Worm (Caenorhabditis elegans) whole organism, mixed stage, embryonic: ENCODE measurements around the gene deg-3.

Experiments
- blmp-1 ChIP-seq: fragments of 150-350 bp; optimal IDR thresholded peaks from 2 replicates; lab custom pipeline; 2014; ENCODE audit warnings: missing biosample characterization, missing genetic modification characterization
- ceh-39 ChIP-seq: fragments of 150-350 bp; optimal IDR thresholded peaks from 2 replicates; lab custom pipeline; 2014; ENCODE audit warnings: missing biosample characterization, missing genetic modification characterization
- elt-1 ChIP-seq: sonication (generic microtip); optimal IDR thresholded peaks from 2 replicates; lab custom pipeline; 2017; ENCODE audit warnings: missing genetic modification characterization, mild to moderate bottlenecking, missing compliant biosample characterization, antibody characterized with exemption, moderate library complexity, borderline replicate concordance; ENCODE audit not compliant: insufficient read depth
- elt-3 ChIP-seq: fragments of 150-350 bp; optimal IDR thresholded peaks from 2 replicates; lab custom pipeline; 2014; ENCODE audit warnings: missing biosample characterization, missing genetic modification characterization
- lsy-2 ChIP-seq: fragments of 150-350 bp; optimal IDR thresholded peaks from 2 replicates; lab custom pipeline; 2014; ENCODE audit warnings: missing biosample characterization, missing genetic modification characterization
- nhr-12 ChIP-seq: fragments of 150-350 bp; optimal IDR thresholded peaks from 2 replicates; lab custom pipeline; 2014; ENCODE audit warnings: missing biosample characterization, missing genetic modification characterization
- nhr-237 ChIP-seq: fragments of 150-350 bp; optimal IDR thresholded peaks from 2 replicates; lab custom pipeline; 2014; ENCODE audit warnings: missing biosample characterization, missing genetic modification characterization
- snpc-4 ChIP-seq: fragments of 150-350 bp; optimal IDR thresholded peaks from 2 replicates; lab custom pipeline; 2014; ENCODE audit warnings: missing biosample characterization, missing genetic modification characterization
- sptf-1 ChIP-seq: sonication (generic microtip); optimal IDR thresholded peaks from 2 replicates; lab custom pipeline; 2017; ENCODE audit warnings: mild to moderate bottlenecking, missing genetic modification characterization, moderate library complexity, missing compliant biosample characterization
- tbx-8 ChIP-seq: fragments of 200-800 bp; sonication (Bioruptor generic); optimal IDR thresholded peaks from 2 replicates; lab custom pipeline; 2018; ENCODE audit warnings: mild to moderate bottlenecking, missing genetic modification characterization, moderate library complexity, missing compliant biosample characterization
- unc-39 ChIP-seq: fragments of 150-350 bp; optimal IDR thresholded peaks from 2 replicates; lab custom pipeline; 2014; ENCODE audit warnings: missing biosample characterization, missing genetic modification characterization
- ztf-11 ChIP-seq: fragments of 150-350 bp; optimal IDR thresholded peaks from 2 replicates; lab custom pipeline; 2014; ENCODE audit warnings: missing biosample characterization, missing genetic modification characterization

DNA sequence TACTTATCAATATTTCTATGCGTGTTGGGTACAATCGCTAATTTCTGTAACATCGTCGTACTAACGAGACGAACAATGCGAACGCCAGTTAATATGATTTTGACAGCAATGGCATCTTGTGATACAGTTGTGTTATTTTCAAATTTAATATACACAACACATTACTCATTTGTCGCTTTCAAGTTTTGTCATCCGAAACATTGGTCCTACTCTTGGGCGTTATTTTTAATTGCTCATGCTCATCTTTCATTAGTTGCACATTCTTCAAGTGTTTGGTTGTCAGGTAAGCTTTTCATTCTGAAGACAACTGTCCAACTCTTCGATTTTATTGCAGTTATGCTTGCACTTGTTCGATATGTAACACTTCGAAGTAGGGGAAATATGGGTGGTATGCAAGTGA, 24.2 kb upstream of the deg-3 start:
- no peak for TF ChIP-seq blmp-1
- TF ChIP-seq tbx-8, result no peak
- TF ChIP-seq elt-3 (tag; lab: Kevin White, UChicago), result no peak
- no peak for TF ChIP-seq ztf-11 (tag; lab: Kevin White, UChicago)
- TF ChIP-seq sptf-1, result no peak
- no peak for TF ChIP-seq lsy-2
- no peak for TF ChIP-seq elt-1 (tag; lab: Kevin White, UChicago)
- TF ChIP-seq ceh-39 (tag; lab: Kevin White, UChicago), result no peak
- TF ChIP-seq nhr-237 (tag; lab: Kevin White, UChicago), result no peak
- no peak for TF ChIP-seq unc-39 (tag; lab: Kevin White, UChicago)
- TF ChIP-seq nhr-12 (tag; lab: Kevin White, UChicago), result no peak
- TF ChIP-seq snpc-4 (tag; lab: Kevin White, UChicago), result no peak
